Fruit fly (Drosophila melanogaster) whole organism, embryonic: ENCODE data around the gene Ocrl.

Source experiments
- Ada2b ChIP-seq: fragments of 200-800 bp; sonication (Bioruptor generic); IDR thresholded peaks from 2 replicates; pipeline ENCODE4 v1.3.6; 2022; ENCODE audit warnings: missing biosample characterization, missing genetic modification characterization
- B-H1 ChIP-seq: fragments of 200-800 bp; sonication (Bioruptor generic); IDR thresholded peaks from 3 replicates; pipeline ENCODE4 v1.3.6; 2022; ENCODE audit warnings: missing biosample characterization, missing genetic modification characterization
- Blimp-1 ChIP-seq: fragments of 200-800 bp; sonication (Bioruptor generic); optimal IDR thresholded peaks from 3 replicates; lab custom pipeline; 2018; ENCODE audit warnings: missing biosample characterization, missing genetic modification characterization, mild to moderate bottlenecking, moderate library complexity, missing genetic modification reagents
- CG10147 ChIP-seq: fragments of 200-800 bp; sonication (Bioruptor generic); optimal IDR thresholded peaks from 2 replicates; lab custom pipeline; 2019; ENCODE audit warnings: missing biosample characterization, mild to moderate bottlenecking, missing genetic modification characterization, moderate library complexity
- CG10267 ChIP-seq: fragments of 200-800 bp; sonication (Bioruptor generic); optimal IDR thresholded peaks from 2 replicates; lab custom pipeline; 2018; ENCODE audit warnings: missing biosample characterization, mild to moderate bottlenecking, missing genetic modification characterization, moderate library complexity
- CG10565 ChIP-seq: fragments of 200-800 bp; sonication (Bioruptor generic); optimal IDR thresholded peaks from 3 replicates; lab custom pipeline; 2016; ENCODE audit warnings: missing biosample characterization, mild to moderate bottlenecking, missing genetic modification characterization
- CG10654 ChIP-seq: fragments of 200-800 bp; sonication (Bioruptor generic); optimal IDR thresholded peaks from 2 replicates; lab custom pipeline; 2016; ENCODE audit warnings: missing biosample characterization, missing genetic modification characterization
- CG10959 ChIP-seq: fragments of 200-800 bp; sonication (Bioruptor generic); IDR thresholded peaks from 2 replicates; pipeline ENCODE4 v1.3.6; 2022; ENCODE audit warnings: missing biosample characterization, missing genetic modification characterization
- CG11085 ChIP-seq: fragments of 200-800 bp; sonication (Bioruptor generic); IDR thresholded peaks from 2 replicates; pipeline ENCODE4 v1.3.6; 2022; ENCODE audit warnings: missing biosample characterization, missing genetic modification characterization
- CG11560 ChIP-seq: fragments of 200-800 bp; sonication (Bioruptor generic); IDR thresholded peaks from 3 replicates; pipeline ENCODE4 v1.3.6; 2022; ENCODE audit warnings: missing biosample characterization, missing genetic modification characterization
- CG11695 ChIP-seq: fragments of 200-800 bp; sonication (Bioruptor generic); IDR thresholded peaks from 3 replicates; pipeline ENCODE4 v1.3.6; 2022; ENCODE audit warnings: missing biosample characterization, missing genetic modification characterization
- CG14050 ChIP-seq: fragments of 200-800 bp; sonication (Bioruptor generic); IDR thresholded peaks from 3 replicates; pipeline ENCODE4 v1.3.6; 2022; ENCODE audit warnings: missing biosample characterization, missing genetic modification characterization
- CG15601 ChIP-seq: fragments of 200-800 bp; sonication (Bioruptor generic); optimal IDR thresholded peaks from 3 replicates; lab custom pipeline; 2019; ENCODE audit warnings: missing biosample characterization, mild to moderate bottlenecking, missing genetic modification characterization, moderate library complexity
- CG16813 ChIP-seq: fragments of 200-800 bp; sonication (Bioruptor generic); IDR thresholded peaks from 3 replicates; pipeline ENCODE4 v1.3.6; 2022; ENCODE audit warnings: missing biosample characterization, missing genetic modification characterization; ENCODE audit not compliant: partially characterized antibody
- CG17568 ChIP-seq: fragments of 200-800 bp; sonication (Bioruptor generic); optimal IDR thresholded peaks from 2 replicates; lab custom pipeline; 2018; ENCODE audit warnings: missing biosample characterization, mild to moderate bottlenecking, missing genetic modification characterization, moderate library complexity
- CG2120 ChIP-seq: fragments of 200-800 bp; sonication (Bioruptor generic); optimal IDR thresholded peaks from 3 replicates; lab custom pipeline; 2016; ENCODE audit warnings: missing biosample characterization, missing genetic modification characterization
- CG43689 ChIP-seq: fragments of 200-800 bp; sonication (Bioruptor generic); IDR thresholded peaks from 2 replicates; pipeline ENCODE4 v1.3.6; 2022; ENCODE audit warnings: missing biosample characterization, missing genetic modification characterization
- CG5180 ChIP-seq: fragments of 200-800 bp; sonication (Bioruptor generic); optimal IDR thresholded peaks from 3 replicates; lab custom pipeline; 2017; ENCODE audit warnings: missing biosample characterization, missing genetic modification characterization, mild to moderate bottlenecking, moderate library complexity, missing genetic modification reagents
- CG6683 ChIP-seq: fragments of 200-800 bp; sonication (Bioruptor generic); optimal IDR thresholded peaks from 2 replicates; lab custom pipeline; 2017; ENCODE audit warnings: missing biosample characterization, mild to moderate bottlenecking, missing genetic modification characterization, missing genetic modification reagents
- CG6813 ChIP-seq: fragments of 200-800 bp; sonication (Bioruptor generic); optimal IDR thresholded peaks from 2 replicates; lab custom pipeline; 2017; ENCODE audit warnings: missing biosample characterization, missing genetic modification characterization, mild to moderate bottlenecking, moderate library complexity, missing genetic modification reagents
- CG8388 ChIP-seq: fragments of 200-800 bp; sonication (Bioruptor generic); optimal IDR thresholded peaks from 2 replicates; lab custom pipeline; 2019; ENCODE audit warnings: missing biosample characterization, mild to moderate bottlenecking, missing genetic modification characterization, moderate library complexity
- CG9797 ChIP-seq: fragments of 200-800 bp; sonication (Bioruptor generic); optimal IDR thresholded peaks from 3 replicates; lab custom pipeline; 2018; ENCODE audit warnings: missing biosample characterization, mild to moderate bottlenecking, missing genetic modification characterization
- Dll ChIP-seq: fragments of 200-800 bp; sonication (Bioruptor generic); IDR thresholded peaks from 4 replicates; pipeline ENCODE4 v1.3.6; 2022; ENCODE audit warnings: missing biosample characterization, missing genetic modification characterization; ENCODE audit not compliant: partially characterized antibody
- E2f1 ChIP-seq: fragments of 200-800 bp; sonication (Bioruptor generic); IDR thresholded peaks from 2 replicates; pipeline ENCODE4 v1.3.6; 2022; ENCODE audit warnings: missing biosample characterization, missing genetic modification characterization
- Ets65A ChIP-seq: fragments of 200-800 bp; sonication (Bioruptor generic); peaks from one replicate; lab custom pipeline; 2016; ENCODE audit warnings: missing biosample characterization, missing genetic modification characterization
- Ets97D ChIP-seq: fragments of 200-800 bp; sonication (Bioruptor generic); optimal IDR thresholded peaks from 3 replicates; lab custom pipeline; 2016; ENCODE audit warnings: missing biosample characterization, missing genetic modification characterization
- Hmr ChIP-seq: fragments of 200-800 bp; sonication (Bioruptor generic); optimal IDR thresholded peaks from 3 replicates; lab custom pipeline; 2017; ENCODE audit warnings: mild to moderate bottlenecking, missing biosample characterization, missing genetic modification reagents, missing genetic modification characterization
- Mes4 ChIP-seq: fragments of 200-800 bp; sonication (Bioruptor generic); optimal IDR thresholded peaks from 2 replicates; lab custom pipeline; 2016; ENCODE audit warnings: missing biosample characterization, missing genetic modification characterization
- PHDP ChIP-seq: fragments of 200-800 bp; sonication (Bioruptor generic); optimal IDR thresholded peaks from 3 replicates; lab custom pipeline; 2018; ENCODE audit warnings: missing biosample characterization, mild to moderate bottlenecking, missing genetic modification characterization, moderate library complexity
- Poxn ChIP-seq: fragments of 200-800 bp; sonication (Bioruptor generic); IDR thresholded peaks from 2 replicates; pipeline ENCODE4 v1.3.6; 2022; ENCODE audit warnings: missing biosample characterization, missing genetic modification characterization
- Rx ChIP-seq: fragments of 200-800 bp; sonication (Bioruptor generic); IDR thresholded peaks from 2 replicates; pipeline ENCODE4 v1.3.6; 2022; ENCODE audit warnings: missing biosample characterization, missing genetic modification characterization
- Scr ChIP-seq: fragments of 200-800 bp; sonication (Bioruptor generic); IDR thresholded peaks from 2 replicates; pipeline ENCODE4 v1.3.6; 2022; ENCODE audit warnings: missing biosample characterization, missing genetic modification characterization; ENCODE audit not compliant: partially characterized antibody
- TFAM ChIP-seq: fragments of 200-800 bp; sonication (Bioruptor generic); optimal IDR thresholded peaks from 2 replicates; lab custom pipeline; 2017; ENCODE audit warnings: missing biosample characterization, missing genetic modification characterization, inconsistent platforms
- ato ChIP-seq: fragments of 200-800 bp; sonication (Bioruptor generic); IDR thresholded peaks from 2 replicates; pipeline ENCODE4 v1.3.6; 2022; ENCODE audit warnings: missing biosample characterization, missing genetic modification characterization; ENCODE audit not compliant: partially characterized antibody
- az2 ChIP-seq: fragments of 200-800 bp; sonication (Bioruptor generic); optimal IDR thresholded peaks from 3 replicates; lab custom pipeline; 2016; ENCODE audit warnings: missing biosample characterization, missing genetic modification characterization
- eve ChIP-seq, 2 experiments: fragments of >200 bp; optimal IDR thresholded peaks; 2 replicates each; lab custom pipeline; 2017; ENCODE audit warnings: missing biosample characterization in 2 of 2, missing genetic modification characterization in 2 of 2
- hb ChIP-seq: fragments of 200-800 bp; sonication (Bioruptor generic); IDR thresholded peaks from 3 replicates; pipeline ENCODE4 v1.3.6; 2022; ENCODE audit warnings: missing biosample characterization, missing genetic modification characterization; ENCODE audit not compliant: partially characterized antibody
- pan ChIP-seq, 4 experiments: fragments of >200 bp in 3 of 4; fragments of 200-800 bp in 1 of 4; sonication (Bioruptor generic) in 1 of 4; optimal IDR thresholded peaks in 3 of 4; IDR thresholded peaks in 1 of 4; 2 replicates each; pipeline versions ENCODE4 v1.3.6 to Lab custom; 2017 to 2022; ENCODE audit warnings: missing biosample characterization in 2 of 4, missing genetic modification characterization in 2 of 4, mixed read lengths in 1 of 4
- phol ChIP-seq: fragments of 200-800 bp; sonication (Bioruptor generic); optimal IDR thresholded peaks from 3 replicates; lab custom pipeline; 2018; ENCODE audit warnings: missing biosample characterization, mild to moderate bottlenecking, missing genetic modification characterization, moderate library complexity
- sd ChIP-seq: fragments of 200-800 bp; sonication (Bioruptor generic); optimal IDR thresholded peaks from 3 replicates; lab custom pipeline; 2018; ENCODE audit warnings: missing biosample characterization, mild to moderate bottlenecking, missing genetic modification characterization, moderate library complexity
- sens-2 ChIP-seq: fragments of 200-800 bp; sonication (Bioruptor generic); IDR thresholded peaks from 2 replicates; pipeline ENCODE4 v1.3.6; 2022; ENCODE audit warnings: missing biosample characterization, missing genetic modification characterization
- sim ChIP-seq: fragments of 200-800 bp; sonication (Bioruptor generic); IDR thresholded peaks from 2 replicates; pipeline ENCODE4 v1.3.6; 2022; ENCODE audit warnings: missing biosample characterization, missing genetic modification characterization
- sima ChIP-seq: fragments of 200-800 bp; sonication (Bioruptor generic); optimal IDR thresholded peaks from 2 replicates; lab custom pipeline; 2016; ENCODE audit warnings: missing biosample characterization, missing genetic modification characterization
- tgo ChIP-seq: fragments of 200-800 bp; sonication (Bioruptor generic); IDR thresholded peaks from 3 replicates; pipeline ENCODE4 v1.3.6; 2022; ENCODE audit warnings: missing biosample characterization, missing genetic modification characterization
- tx ChIP-seq: fragments of 200-800 bp; sonication (Bioruptor generic); optimal IDR thresholded peaks from 2 replicates; lab custom pipeline; 2016; ENCODE audit warnings: missing biosample characterization, missing genetic modification characterization
- usp ChIP-seq: fragments of >200 bp; optimal IDR thresholded peaks from 2 replicates; lab custom pipeline; 2017; ENCODE audit warnings: missing biosample characterization, missing genetic modification characterization
- wek ChIP-seq: fragments of 200-800 bp; sonication (Bioruptor generic); optimal IDR thresholded peaks from 3 replicates; lab custom pipeline; 2018; ENCODE audit warnings: missing biosample characterization, mild to moderate bottlenecking, missing genetic modification characterization, moderate library complexity

Gene Ocrl

dm6 chrX:1943337-1944244 is 20.8 kb downstream of the Ocrl start (continued):
- no peak for TF ChIP-seq wek (GFP tag; lab: Kevin White, UChicago)
- peak; percentile 19 for TF ChIP-seq usp (GFP tag; lab: Kevin White, UChicago)
- TF ChIP-seq CG6813 (GFP tag; lab: Kevin White, UChicago): peak; percentile 59
- TF ChIP-seq B-H1 (GFP tag; lab: Robert Waterston, UW): 0 out of 3 replicates have a peak, but pooled peaks have one; percentile 10
- TF ChIP-seq tgo (GFP tag; lab: Robert Waterston, UW): no peak
- peak; percentile 78 for TF ChIP-seq CG8388 (GFP tag; lab: Kevin White, UChicago)
- no peak for TF ChIP-seq pan (optimal IDR thresholded peaks at IDR 0.05; lab: Kevin White, UChicago)
- peak in 1 of 2 experiments; percentile 63 for TF ChIP-seq pan (GFP tag; optimal IDR thresholded peaks at IDR 0.05 in 1 of 2, IDR thresholded peaks at IDR 0.05 in 1 of 2)
- peak; percentile 68 for TF ChIP-seq sd
- TF ChIP-seq CG10147: peak; percentile 74
- no peak for TF ChIP-seq hb (GFP tag; lab: Robert Waterston, UW)
- peak; percentile 60 for TF ChIP-seq az2 (GFP tag; lab: Kevin White, UChicago)
- TF ChIP-seq CG11085 (GFP tag; lab: Robert Waterston, UW): no peak; the same call in 1 of the 2 replicates
- no peak for TF ChIP-seq CG43689 (GFP tag; lab: Robert Waterston, UW)
- no peak for TF ChIP-seq CG10959 (GFP tag; lab: Robert Waterston, UW)
- TF ChIP-seq Hmr (GFP tag; lab: Kevin White, UChicago): peak; percentile 76
- no peak for TF ChIP-seq CG11560 (tag; lab: Robert Waterston, UW)
- TF ChIP-seq sima (GFP tag; lab: Kevin White, UChicago): peak; percentile 27
- TF ChIP-seq CG2120 (GFP tag; lab: Kevin White, UChicago): peak; percentile 82
- TF ChIP-seq CG10565 (GFP tag; lab: Kevin White, UChicago): peak; percentile 41
- TF ChIP-seq tx (GFP tag; lab: Kevin White, UChicago): peak; percentile 42
- no peak for TF ChIP-seq eve (GFP tag; optimal IDR thresholded peaks at IDR 0.05; lab: Kevin White, UChicago)
- TF ChIP-seq Blimp-1 (GFP tag; lab: Kevin White, UChicago): peak; percentile 74
- TF ChIP-seq CG11695 (GFP tag; lab: Robert Waterston, UW): 0 out of 3 replicates have a peak, but pooled peaks have one; percentile 24
- no peak for TF ChIP-seq Dll (GFP tag; lab: Robert Waterston, UW)
- TF ChIP-seq CG6683 (GFP tag; lab: Kevin White, UChicago): peak; percentile 39
- TF ChIP-seq Ets65A (GFP tag; lab: Kevin White, UChicago): peak; percentile 93
- peak; percentile 39; the same call in 1 of the 2 replicates for TF ChIP-seq E2f1 (GFP tag; lab: Robert Waterston, UW)
- TF ChIP-seq CG17568 (GFP tag; lab: Kevin White, UChicago): peak; percentile 41
- peak; percentile 63 for TF ChIP-seq CG10267 (tag; lab: Kevin White, UChicago)
- peak; percentile 12 for TF ChIP-seq TFAM (GFP tag; lab: Kevin White, UChicago)
- no peak for TF ChIP-seq ato (GFP tag; lab: Robert Waterston, UW)
- no peak for TF ChIP-seq CG9797 (GFP tag; lab: Kevin White, UChicago)
- peak; percentile 87 for TF ChIP-seq phol (tag; lab: Kevin White, UChicago)
- TF ChIP-seq CG10654: peak; percentile 44
- TF ChIP-seq sim (GFP tag; lab: Robert Waterston, UW): no peak
- TF ChIP-seq Ets97D (GFP tag; lab: Kevin White, UChicago): peak; percentile 20
- TF ChIP-seq CG16813 (GFP tag; lab: Robert Waterston, UW): no peak
- TF ChIP-seq PHDP: peak; percentile 81
- TF ChIP-seq CG15601 (tag; lab: Kevin White, UChicago): peak; percentile 84
- TF ChIP-seq sens-2: no peak
- TF ChIP-seq CG5180 (GFP tag; lab: Kevin White, UChicago): no peak
- no peak for TF ChIP-seq Scr (GFP tag; lab: Robert Waterston, UW)
- peak; percentile 46 for TF ChIP-seq Mes4
- TF ChIP-seq Poxn (GFP tag; lab: Robert Waterston, UW): no peak
- TF ChIP-seq Rx (GFP tag; lab: Robert Waterston, UW): no peak
- TF ChIP-seq Ada2b (GFP tag; lab: Robert Waterston, UW): no peak
- TF ChIP-seq CG14050 (GFP tag; lab: Robert Waterston, UW): 0 out of 3 replicates have a peak, but pooled peaks have one; percentile 10
